Fruit fly (Drosophila melanogaster) whole organism, embryonic: Measurements from ENCODE around the gene CG13126.

Experiments used
- CG11456 ChIP-seq: fragments of 200-800 bp; sonication (Bioruptor generic); IDR thresholded peaks from 3 replicates; pipeline ENCODE4 v1.3.6; 2022; ENCODE audit warnings: missing biosample characterization, missing genetic modification characterization
- CG11504 ChIP-seq: fragments of 200-800 bp; sonication (Bioruptor generic); optimal IDR thresholded peaks from 3 replicates; lab custom pipeline; 2019; ENCODE audit warnings: missing biosample characterization, mild to moderate bottlenecking, missing genetic modification characterization, moderate library complexity
- CG12071 ChIP-seq: fragments of 200-800 bp; sonication (Bioruptor generic); optimal IDR thresholded peaks from 3 replicates; lab custom pipeline; 2018; ENCODE audit warnings: missing biosample characterization, mild to moderate bottlenecking, missing genetic modification characterization
- CG13894 ChIP-seq: fragments of 200-800 bp; sonication (Bioruptor generic); optimal IDR thresholded peaks from 3 replicates; lab custom pipeline; 2018; ENCODE audit warnings: missing biosample characterization, mild to moderate bottlenecking, missing genetic modification characterization, moderate library complexity
- CG14860 ChIP-seq: fragments of 200-800 bp; sonication (Bioruptor generic); IDR thresholded peaks from 3 replicates; pipeline ENCODE4 v1.3.6; 2022; ENCODE audit warnings: missing biosample characterization, missing genetic modification characterization; ENCODE audit not compliant: partially characterized antibody
- CG17328 ChIP-seq: fragments of 200-800 bp; sonication (Bioruptor generic); IDR thresholded peaks from 2 replicates; pipeline ENCODE4 v1.3.6; 2022; ENCODE audit warnings: missing biosample characterization, missing genetic modification characterization
- CG17385 ChIP-seq: fragments of 200-800 bp; sonication (Bioruptor generic); optimal IDR thresholded peaks from 3 replicates; lab custom pipeline; 2018; ENCODE audit warnings: missing biosample characterization, mild to moderate bottlenecking, missing genetic modification characterization
- CG1792 ChIP-seq: fragments of 200-800 bp; sonication (Bioruptor generic); optimal IDR thresholded peaks from 2 replicates; lab custom pipeline; 2016; ENCODE audit warnings: missing biosample characterization, missing genetic modification characterization
- CG30403 ChIP-seq: fragments of 200-800 bp; sonication (Bioruptor generic); optimal IDR thresholded peaks from 3 replicates; lab custom pipeline; 2016; ENCODE audit warnings: missing biosample characterization, missing genetic modification characterization
- CG31224 ChIP-seq: fragments of 200-800 bp; sonication (Bioruptor generic); IDR thresholded peaks from 2 replicates; pipeline ENCODE4 v1.3.6; 2022; ENCODE audit warnings: missing biosample characterization, missing genetic modification characterization
- CG4282 ChIP-seq: fragments of 200-800 bp; sonication (Bioruptor generic); optimal IDR thresholded peaks from 2 replicates; lab custom pipeline; 2016; ENCODE audit warnings: missing biosample characterization, missing genetic modification characterization
- CG5245 ChIP-seq: fragments of 200-800 bp; sonication (Bioruptor generic); optimal IDR thresholded peaks from 3 replicates; lab custom pipeline; 2016; ENCODE audit warnings: missing biosample characterization, missing genetic modification characterization
- CG6689 ChIP-seq: fragments of 200-800 bp; sonication (Bioruptor generic); IDR thresholded peaks from 2 replicates; pipeline ENCODE4 v1.3.6; 2022; ENCODE audit warnings: missing biosample characterization, missing genetic modification characterization
- CG7372 ChIP-seq: fragments of 200-800 bp; sonication (Bioruptor generic); IDR thresholded peaks from 2 replicates; pipeline ENCODE4 v1.3.6; 2022; ENCODE audit warnings: missing biosample characterization, missing genetic modification characterization
- CHES-1-like ChIP-seq: fragments of 200-800 bp; sonication (Bioruptor generic); optimal IDR thresholded peaks from 2 replicates; lab custom pipeline; 2016; ENCODE audit warnings: missing biosample characterization, missing genetic modification characterization
- Dref ChIP-seq: fragments of 200-800 bp; sonication (Bioruptor generic); IDR thresholded peaks from 2 replicates; pipeline ENCODE4 v1.3.6; 2022; ENCODE audit warnings: missing biosample characterization, missing genetic modification characterization
- Fer3 ChIP-seq: fragments of 200-800 bp; sonication (Bioruptor generic); optimal IDR thresholded peaks from 2 replicates; lab custom pipeline; 2018; ENCODE audit warnings: missing biosample characterization, mild to moderate bottlenecking, missing genetic modification characterization, moderate library complexity
- Hr78 ChIP-seq, 2 experiments: fragments of 200-800 bp in 1 of 2; fragments of >200 bp in 1 of 2; sonication (Bioruptor generic) in 1 of 2; optimal IDR thresholded peaks; 2 replicates each; lab custom pipeline; 2017 to 2019; ENCODE audit warnings: missing biosample characterization in 2 of 2, missing genetic modification characterization in 2 of 2, mild to moderate bottlenecking in 1 of 2, moderate library complexity in 1 of 2
- Meics ChIP-seq: fragments of 200-800 bp; sonication (Bioruptor generic); optimal IDR thresholded peaks from 2 replicates; lab custom pipeline; 2017; ENCODE audit warnings: missing biosample characterization, mild to moderate bottlenecking, missing genetic modification characterization
- NFAT ChIP-seq: fragments of 200-800 bp; sonication (Bioruptor generic); IDR thresholded peaks from 2 replicates; pipeline ENCODE4 v1.3.6; 2022; ENCODE audit warnings: missing biosample characterization, missing genetic modification characterization
- Pdp1 ChIP-seq, 2 experiments: fragments of 200-800 bp; sonication (Bioruptor generic); optimal IDR thresholded peaks; 3 replicates each; lab custom pipeline; 2016; ENCODE audit warnings: missing biosample characterization in 2 of 2, missing genetic modification characterization in 2 of 2, mild to moderate bottlenecking in 1 of 2, moderate library complexity in 1 of 2
- Sin3A ChIP-seq: fragments of >200 bp; optimal IDR thresholded peaks from 2 replicates; lab custom pipeline; 2018
- Sry-β ChIP-seq: fragments of 200-800 bp; sonication (Bioruptor generic); optimal IDR thresholded peaks from 2 replicates; lab custom pipeline; 2018; ENCODE audit warnings: missing biosample characterization, mild to moderate bottlenecking, missing genetic modification characterization, moderate library complexity
- Stat92E ChIP-seq, 3 experiments: fragments of >200 bp in 2 of 3; fragments of 200-800 bp in 1 of 3; sonication (Bioruptor generic) in 1 of 3; optimal IDR thresholded peaks; 2 replicates each; lab custom pipeline; 2017 to 2019; ENCODE audit warnings: missing biosample characterization in 3 of 3, missing genetic modification characterization in 3 of 3, mild to moderate bottlenecking in 1 of 3, moderate library complexity in 1 of 3
- amos ChIP-seq: fragments of 200-800 bp; sonication (Bioruptor generic); IDR thresholded peaks from 2 replicates; pipeline ENCODE4 v1.3.6; 2022; ENCODE audit warnings: missing biosample characterization, missing genetic modification characterization; ENCODE audit not compliant: partially characterized antibody
- aop ChIP-seq: fragments of 200-800 bp; sonication (Bioruptor generic); IDR thresholded peaks from 2 replicates; pipeline ENCODE4 v1.3.6; 2022; ENCODE audit warnings: missing biosample characterization, missing genetic modification characterization
- ap ChIP-seq: fragments of 200-800 bp; sonication (Bioruptor generic); IDR thresholded peaks from 2 replicates; pipeline ENCODE4 v1.3.6; 2022; ENCODE audit warnings: missing biosample characterization, missing genetic modification characterization
- bab2 ChIP-seq: fragments of 200-800 bp; sonication (Bioruptor generic); optimal IDR thresholded peaks from 2 replicates; lab custom pipeline; 2016; ENCODE audit warnings: missing biosample characterization, missing genetic modification characterization
- bbx ChIP-seq: fragments of 200-800 bp; sonication (Bioruptor generic); IDR thresholded peaks from 2 replicates; pipeline ENCODE4 v1.3.6; 2022; ENCODE audit warnings: missing biosample characterization, missing genetic modification characterization; ENCODE audit not compliant: partially characterized antibody
- btn ChIP-seq: fragments of 200-800 bp; sonication (Bioruptor generic); optimal IDR thresholded peaks from 2 replicates; lab custom pipeline; 2016; ENCODE audit warnings: missing biosample characterization, missing genetic modification characterization
- danr ChIP-seq: fragments of 200-800 bp; sonication (Bioruptor generic); IDR thresholded peaks from 2 replicates; pipeline ENCODE4 v1.3.6; 2022; ENCODE audit warnings: missing biosample characterization, missing genetic modification characterization
- dati ChIP-seq: fragments of 200-800 bp; sonication (Bioruptor generic); IDR thresholded peaks from 2 replicates; pipeline ENCODE4 v1.3.6; 2022; ENCODE audit warnings: missing biosample characterization, missing genetic modification characterization
- dimm ChIP-seq: fragments of 200-800 bp; sonication (Bioruptor generic); IDR thresholded peaks from 2 replicates; pipeline ENCODE4 v1.3.6; 2022; ENCODE audit warnings: missing biosample characterization, missing genetic modification characterization
- dpn ChIP-seq, 2 experiments: fragments of 200-800 bp; sonication (Bioruptor generic); optimal IDR thresholded peaks; 3 replicates each; lab custom pipeline; 2016; ENCODE audit warnings: missing biosample characterization in 2 of 2, missing genetic modification characterization in 2 of 2
- grau ChIP-seq: fragments of 200-800 bp; optimal IDR thresholded peaks from 3 replicates; lab custom pipeline; 2019; ENCODE audit warnings: missing biosample characterization, mild to moderate bottlenecking, missing genetic modification characterization, moderate library complexity
- hth ChIP-seq: fragments of >200 bp; optimal IDR thresholded peaks from 2 replicates; lab custom pipeline; 2017; ENCODE audit warnings: inconsistent platforms
- jing ChIP-seq: fragments of 200-800 bp; sonication (Bioruptor generic); optimal IDR thresholded peaks from 2 replicates; lab custom pipeline; 2018; ENCODE audit warnings: missing biosample characterization, mild to moderate bottlenecking, missing genetic modification characterization
- lmd ChIP-seq: fragments of 200-800 bp; sonication (Bioruptor generic); IDR thresholded peaks from 2 replicates; pipeline ENCODE4 v1.3.6; 2022; ENCODE audit warnings: missing biosample characterization, missing genetic modification characterization
- lov ChIP-seq, 2 experiments: fragments of 200-800 bp in 1 of 2; fragments of >200 bp in 1 of 2; sonication (Bioruptor generic) in 1 of 2; IDR thresholded peaks in 1 of 2; optimal IDR thresholded peaks in 1 of 2; 2 replicates in 1 of 2; 3 replicates in 1 of 2; pipeline versions ENCODE4 v1.3.6 to Lab custom; 2017 to 2022; ENCODE audit warnings: missing biosample characterization in 1 of 2, missing genetic modification characterization in 1 of 2
- mirr ChIP-seq: fragments of 200-800 bp; sonication (Bioruptor generic); optimal IDR thresholded peaks from 3 replicates; lab custom pipeline; 2018; ENCODE audit warnings: missing biosample characterization, mild to moderate bottlenecking, missing genetic modification characterization
- oc ChIP-seq: fragments of 200-800 bp; sonication (Bioruptor generic); optimal IDR thresholded peaks from 2 replicates; lab custom pipeline; 2018; ENCODE audit warnings: missing biosample characterization, mild to moderate bottlenecking, missing genetic modification characterization, moderate library complexity
- odd ChIP-seq: fragments of 200-800 bp; sonication (Bioruptor generic); optimal IDR thresholded peaks from 2 replicates; lab custom pipeline; 2017; ENCODE audit warnings: missing biosample characterization, mild to moderate bottlenecking, missing genetic modification characterization
- onecut ChIP-seq: fragments of 200-800 bp; sonication (Bioruptor generic); IDR thresholded peaks from 2 replicates; pipeline ENCODE4 v1.3.6; 2022; ENCODE audit warnings: missing biosample characterization, missing genetic modification characterization
- prd ChIP-seq, 3 experiments: fragments of >200 bp in 2 of 3; fragments of 200-800 bp in 1 of 3; sonication (Bioruptor generic) in 1 of 3; optimal IDR thresholded peaks in 2 of 3; IDR thresholded peaks in 1 of 3; 2 replicates in 2 of 3; 3 replicates in 1 of 3; pipeline versions ENCODE4 v1.3.6 to Lab custom; 2017 to 2022; ENCODE audit warnings: missing biosample characterization in 1 of 3, missing genetic modification characterization in 1 of 3
- run ChIP-seq: fragments of 200-800 bp; sonication (Bioruptor generic); optimal IDR thresholded peaks from 3 replicates; lab custom pipeline; 2018; ENCODE audit warnings: missing biosample characterization, mild to moderate bottlenecking, missing genetic modification characterization
- tna ChIP-seq: fragments of 200-800 bp; sonication (Bioruptor generic); IDR thresholded peaks from 2 replicates; pipeline ENCODE4 v1.3.6; 2022; ENCODE audit warnings: missing biosample characterization, missing genetic modification characterization; ENCODE audit not compliant: partially characterized antibody
- vfl ChIP-seq: fragments of 200-800 bp; sonication (Bioruptor generic); optimal IDR thresholded peaks from 2 replicates; lab custom pipeline; 2016; ENCODE audit warnings: missing biosample characterization, missing genetic modification characterization
- vnd ChIP-seq: fragments of 200-800 bp; sonication (Bioruptor generic); IDR thresholded peaks from 3 replicates; pipeline ENCODE4 v1.3.6; 2022; ENCODE audit warnings: missing biosample characterization, missing genetic modification characterization; ENCODE audit not compliant: partially characterized antibody
- vvl ChIP-seq: fragments of 200-800 bp; sonication (Bioruptor generic); IDR thresholded peaks from 2 replicates; pipeline ENCODE4 v1.3.6; 2022; ENCODE audit warnings: missing biosample characterization, missing genetic modification characterization

Gene CG13126

dm6 chr2L:9938631-9939256, 15.2 kb downstream of the CG13126 start, which contains the start of the genes Datp and CG4619 (continued):
- TF ChIP-seq danr = no peak
- peak; percentile 17 for TF ChIP-seq CG5245
- TF ChIP-seq onecut (GFP tag; lab: Robert Waterston, UW) = no peak
- TF ChIP-seq CG17328 (GFP tag; lab: Robert Waterston, UW) = peak; percentile 29; the same call in 1 of the 2 replicates
- 0 out of 3 replicates have a peak, but pooled peaks have one; percentile 7 for TF ChIP-seq CG14860 (GFP tag; lab: Robert Waterston, UW)
- peak; percentile 43 for TF ChIP-seq vfl (GFP tag; lab: Kevin White, UChicago)
- no peak for TF ChIP-seq ap (GFP tag; lab: Robert Waterston, UW)
- TF ChIP-seq hth (lab: Kevin White, UChicago) = no peak
- TF ChIP-seq lmd = no peak
- TF ChIP-seq dimm (GFP tag; lab: Robert Waterston, UW) = no peak
- TF ChIP-seq CG11504 = no peak
- peak; percentile 12 to 95 for TF ChIP-seq Pdp1 (GFP tag; optimal IDR thresholded peaks at IDR 0.05; lab: Kevin White, UChicago)
- peak; percentile 53 for TF ChIP-seq mirr
- no peak for TF ChIP-seq Fer3 (tag; lab: Kevin White, UChicago)
- peak; percentile 31 for TF ChIP-seq Sin3A (lab: Kevin White, UChicago)
- TF ChIP-seq Meics (GFP tag; lab: Kevin White, UChicago) = peak; percentile 39
- peak; percentile 46 for TF ChIP-seq Dref (GFP tag; lab: Robert Waterston, UW)
- TF ChIP-seq Sry-β (GFP tag; lab: Kevin White, UChicago) = peak; percentile 93
- no peak for TF ChIP-seq Hr78 (GFP tag; optimal IDR thresholded peaks at IDR 0.05; lab: Kevin White, UChicago)
- TF ChIP-seq CG11456 (GFP tag; lab: Robert Waterston, UW) = peak; percentile 74
- TF ChIP-seq CG30403 = no peak
- no peak for TF ChIP-seq btn (GFP tag; lab: Kevin White, UChicago)
- TF ChIP-seq CG12071 (GFP tag; lab: Kevin White, UChicago) = no peak
- no peak for TF ChIP-seq run (tag; lab: Kevin White, UChicago)
- no peak for TF ChIP-seq Stat92E (GFP tag; optimal IDR thresholded peaks at IDR 0.05; lab: Kevin White, UChicago)
- TF ChIP-seq lov (optimal IDR thresholded peaks at IDR 0.05; lab: Kevin White, UChicago) = no peak
- peak; percentile 72; the same call in 1 of the 3 replicates for TF ChIP-seq lov (GFP tag; IDR thresholded peaks at IDR 0.05; lab: Robert Waterston, UW)
- TF ChIP-seq jing = no peak
- no peak for TF ChIP-seq dati (GFP tag; lab: Robert Waterston, UW)
- no peak for TF ChIP-seq tna (GFP tag; lab: Robert Waterston, UW)
- TF ChIP-seq CG4282 (GFP tag; lab: Kevin White, UChicago) = no peak
- peak; percentile 19; the same call in 1 of the 2 replicates for TF ChIP-seq amos (GFP tag; lab: Robert Waterston, UW)
- no peak for TF ChIP-seq CG31224
- peak; percentile 63; the same call in 1 of the 2 replicates for TF ChIP-seq vvl (GFP tag; lab: Robert Waterston, UW)
- TF ChIP-seq CG17385 (GFP tag; lab: Kevin White, UChicago) = peak; percentile 56
- TF ChIP-seq oc = no peak
- no peak for TF ChIP-seq CG6689 (GFP tag; lab: Robert Waterston, UW)
- TF ChIP-seq CHES-1-like = peak; percentile 29
- peak; percentile 63 to 66 for TF ChIP-seq dpn (GFP tag; optimal IDR thresholded peaks at IDR 0.05; lab: Kevin White, UChicago)
- TF ChIP-seq bbx = peak; percentile 46
- TF ChIP-seq NFAT (GFP tag; lab: Robert Waterston, UW) = peak; percentile 76
- TF ChIP-seq vnd (GFP tag; lab: Robert Waterston, UW) = no peak
- no peak for TF ChIP-seq grau (tag; lab: Kevin White, UChicago)
- TF ChIP-seq CG1792 (GFP tag; lab: Kevin White, UChicago) = no peak
- TF ChIP-seq CG13894 (tag; lab: Kevin White, UChicago) = no peak
- no peak for TF ChIP-seq prd (optimal IDR thresholded peaks at IDR 0.05; lab: Kevin White, UChicago)
- TF ChIP-seq prd (GFP tag; IDR thresholded peaks at IDR 0.05; lab: Robert Waterston, UW) = peak; percentile 20; the same call in 1 of the 3 replicates
- TF ChIP-seq CG7372 (GFP tag; lab: Robert Waterston, UW) = no peak
- no peak for TF ChIP-seq aop (GFP tag; lab: Robert Waterston, UW)
- peak; percentile 5 for TF ChIP-seq bab2
- no peak for TF ChIP-seq odd (GFP tag; lab: Kevin White, UChicago)
